Fruit fly (Drosophila melanogaster) whole organism, wandering third instar larva: ENCODE results near the gene CG43293.

ENCODE experiments used
- CG32264 ChIP-seq: fragments of 200-800 bp; sonication (Bioruptor generic); optimal IDR thresholded peaks from 2 replicates; lab custom pipeline; 2016; ENCODE audit warnings: missing biosample characterization, missing genetic modification characterization
- Dfd ChIP-seq: fragments of >200 bp; optimal IDR thresholded peaks from 2 replicates; lab custom pipeline; 2017; ENCODE audit warnings: missing biosample characterization, missing genetic modification characterization
- psq ChIP-seq: fragments of 200-800 bp; sonication (Bioruptor generic); optimal IDR thresholded peaks from 3 replicates; lab custom pipeline; 2017; ENCODE audit warnings: missing biosample characterization, mild to moderate bottlenecking, missing genetic modification characterization, moderate library complexity

DNA sequence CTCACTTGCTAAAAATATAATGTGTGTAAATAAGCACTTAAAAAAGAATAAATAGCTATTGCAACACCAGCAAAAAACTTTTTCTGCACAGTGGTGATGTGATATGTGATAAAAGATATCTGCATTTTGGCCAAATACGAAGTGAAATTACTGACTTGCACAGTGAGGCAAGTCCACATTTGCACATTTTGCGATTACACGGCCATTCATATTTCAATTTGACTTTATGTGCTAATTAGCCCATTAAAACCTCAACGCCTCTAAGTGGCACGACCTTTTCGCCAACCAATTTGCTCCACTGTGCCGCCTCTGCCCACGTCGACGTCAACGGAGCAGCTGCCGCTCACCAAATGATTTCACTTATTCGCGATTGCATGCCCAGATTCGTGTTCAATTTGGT, 35.2 kb downstream of the CG43293 start, which contains the start of gene CG33946:
- peak; percentile 47 for TF ChIP-seq psq (GFP tag; lab: Kevin White, UChicago)
- TF ChIP-seq Dfd: no peak
- no peak for TF ChIP-seq CG32264
